Worm (Caenorhabditis elegans) whole organism, L3 larva: ENCODE data around the gene ZC404.15.

Source experiments
- daf-12 ChIP-seq: fragments of 150-350 bp; optimal IDR thresholded peaks from 2 replicates; lab custom pipeline; 2014; ENCODE audit warnings: missing biosample characterization, missing genetic modification reagents, missing genetic modification characterization
- fkh-2 ChIP-seq: fragments of 150-350 bp; optimal IDR thresholded peaks from 2 replicates; lab custom pipeline; 2014; ENCODE audit warnings: missing biosample characterization, missing genetic modification reagents, missing genetic modification characterization
- lin-15B ChIP-seq: fragments of 150-350 bp; optimal IDR thresholded peaks from 2 replicates; lab custom pipeline; 2014; ENCODE audit warnings: missing biosample characterization, missing genetic modification characterization
- lin-39 ChIP-seq: fragments of 150-350 bp; optimal IDR thresholded peaks from 2 replicates; lab custom pipeline; 2018; ENCODE audit warnings: missing biosample characterization, missing genetic modification reagents, missing genetic modification characterization
- mml-1 ChIP-seq: fragments of 150-350 bp; sonication (generic microtip); optimal IDR thresholded peaks from 3 replicates; lab custom pipeline; 2014; ENCODE audit warnings: missing biosample characterization, missing genetic modification characterization
- nfya-1 ChIP-seq: sonication (generic microtip); optimal IDR thresholded peaks from 2 replicates; lab custom pipeline; 2017; ENCODE audit warnings: missing genetic modification characterization, mild to moderate bottlenecking, missing compliant biosample characterization, antibody characterized with exemption, moderate library complexity; ENCODE audit not compliant: insufficient read depth
- nhr-25 ChIP-seq: sonication (generic microtip); optimal IDR thresholded peaks from 2 replicates; lab custom pipeline; 2017; ENCODE audit warnings: missing biosample characterization, missing genetic modification characterization
- nhr-28 ChIP-seq: fragments of 150-350 bp; optimal IDR thresholded peaks from 2 replicates; lab custom pipeline; 2014; ENCODE audit warnings: missing biosample characterization, missing genetic modification characterization
- nhr-76 ChIP-seq: fragments of 150-350 bp; sonication (generic microtip); optimal IDR thresholded peaks from 5 replicates; lab custom pipeline; 2014; ENCODE audit warnings: missing biosample characterization, missing genetic modification characterization
- nhr-77 ChIP-seq: fragments of 150-350 bp; optimal IDR thresholded peaks from 2 replicates; lab custom pipeline; 2014; ENCODE audit warnings: missing biosample characterization, missing genetic modification characterization
- unc-62 ChIP-seq: fragments of 150-350 bp; sonication (generic microtip); optimal IDR thresholded peaks from 4 replicates; lab custom pipeline; 2014; ENCODE audit warnings: missing biosample characterization, missing genetic modification reagents, missing genetic modification characterization

DNA sequence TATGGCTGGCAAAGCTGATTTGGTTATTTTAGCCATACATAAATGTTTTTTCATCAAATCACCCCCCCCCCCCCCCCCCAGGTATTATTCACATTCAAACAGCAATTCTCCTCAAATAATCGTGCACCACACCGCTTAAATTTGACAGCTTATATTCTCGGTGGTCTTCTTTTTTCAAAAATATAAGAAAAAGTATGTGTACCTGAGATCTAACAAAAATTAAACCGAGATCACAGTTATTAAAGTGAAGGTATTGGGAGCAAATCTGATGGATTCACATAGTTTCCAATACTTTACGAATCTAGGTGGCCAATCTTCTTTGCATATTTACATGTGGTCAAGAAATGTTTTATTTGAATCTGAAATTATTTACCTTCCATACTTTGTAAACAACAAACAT is at the start of gene ZC404.15:
- no peak for TF ChIP-seq lin-39
- TF ChIP-seq fkh-2 (tag; lab: Kevin White, UChicago), result no peak
- TF ChIP-seq unc-62 (GFP tag; lab: Kevin White, UChicago), result no peak
- TF ChIP-seq nhr-77 (tag; lab: Kevin White, UChicago), result no peak
- TF ChIP-seq lin-15B (tag; lab: Kevin White, UChicago), result no peak
- no peak for TF ChIP-seq nfya-1
- no peak for TF ChIP-seq nhr-25 (tag; lab: Kevin White, UChicago)
- no peak for TF ChIP-seq nhr-76 (tag; lab: Kevin White, UChicago)
- TF ChIP-seq daf-12 (tag; lab: Kevin White, UChicago), result no peak
- no peak for TF ChIP-seq nhr-28
- no peak for TF ChIP-seq mml-1 (tag; lab: Kevin White, UChicago)
